Worm (Caenorhabditis elegans): ENCODE measurements around the gene srw-143.

srw-143 gene

DNA sequence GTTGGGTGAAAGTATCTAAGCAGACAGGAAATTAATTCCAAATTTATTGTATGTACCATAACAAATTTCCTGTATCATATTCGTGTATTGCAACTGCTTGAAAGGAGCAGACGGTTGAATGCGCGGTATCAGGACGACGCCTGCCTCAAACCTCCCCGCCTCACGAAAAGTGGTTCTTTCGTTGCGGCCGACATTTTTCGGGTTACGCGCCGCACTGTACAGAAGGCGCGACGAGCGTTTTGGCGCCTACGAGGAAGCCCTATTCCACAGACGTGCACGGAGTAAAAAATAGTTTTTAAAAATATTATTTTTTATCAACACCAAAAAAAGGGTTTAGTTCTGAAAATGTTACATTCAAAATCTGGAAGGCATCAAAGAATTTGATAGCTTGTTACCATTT, 21.2 kb downstream of the srw-143 start:
- TF ChIP-seq nhr-237 (tag; optimal IDR thresholded peaks at IDR 0.05) (no peak), mls-2 (tag; optimal IDR thresholded peaks at IDR 0.05) (no peak), sptf-1 (tag; optimal IDR thresholded peaks at IDR 0.05) (no peak), ces-1 (GFP tag; optimal IDR thresholded peaks at IDR 0.05) (no peak), elt-1 (tag; optimal IDR thresholded peaks at IDR 0.05; ENCODE audit: borderline replicate concordance, insufficient read depth) (no peak), mab-5 (tag; optimal IDR thresholded peaks at IDR 0.05) (no peak), drap-1 (GFP tag; optimal IDR thresholded peaks at IDR 0.05) (no peak), sem-2 (GFP tag; optimal IDR thresholded peaks at IDR 0.05) (no peak), ceh-83 (GFP tag; optimal IDR thresholded peaks at IDR 0.05) (no peak)

DNA sequence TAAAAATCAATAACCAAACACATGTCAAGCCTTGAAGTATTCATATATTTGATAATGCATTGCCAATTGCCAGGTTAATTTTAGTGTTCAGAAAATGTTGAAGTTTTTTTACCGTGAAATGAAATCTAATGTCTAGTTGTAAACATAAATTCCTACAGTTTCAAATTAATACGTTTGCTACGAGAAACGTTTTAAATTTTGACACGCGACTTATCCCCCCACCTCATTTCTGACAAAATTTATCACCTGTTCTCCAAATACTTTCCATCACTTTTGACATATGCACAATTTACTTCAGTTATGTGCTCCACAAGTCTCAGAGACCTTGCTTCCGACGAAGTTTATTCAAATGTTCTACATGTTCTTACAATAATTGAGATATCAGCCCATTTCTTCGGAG, 27.4 kb downstream of the srw-143 start, which contains the start of gene srh-146:
Gene srh-146, plus strand, starts transcription at position 301 of the 400 bp plus-strand sequence.
- no peak for TF ChIP-seq ham-2 (GFP tag; optimal IDR thresholded peaks at IDR 0.05)
- no peak for TF ChIP-seq M03D4.4 (tag; optimal IDR thresholded peaks at IDR 0.05)
- TF ChIP-seq lin-13 (tag; optimal IDR thresholded peaks at IDR 0.05), result no peak
- TF ChIP-seq ceh-83 (GFP tag; optimal IDR thresholded peaks at IDR 0.05), result no peak
- no peak for TF ChIP-seq lin-32 (GFP tag; optimal IDR thresholded peaks at IDR 0.05)
- no peak for TF ChIP-seq bed-3 (GFP tag; optimal IDR thresholded peaks at IDR 0.05)
- TF ChIP-seq drap-1 (GFP tag; optimal IDR thresholded peaks at IDR 0.05), result no peak
- TF ChIP-seq nhr-28 (tag; optimal IDR thresholded peaks at IDR 0.05), result no peak
- TF ChIP-seq ces-1 (GFP tag; optimal IDR thresholded peaks at IDR 0.05), result no peak
- TF ChIP-seq blmp-1 (tag; optimal IDR thresholded peaks at IDR 0.05), result no peak
- TF ChIP-seq snpc-4 (tag; optimal IDR thresholded peaks at IDR 0.05), result no peak
- TF ChIP-seq elt-1 (tag; optimal IDR thresholded peaks at IDR 0.05; ENCODE audit: borderline replicate concordance, insufficient read depth), result no peak
- TF ChIP-seq ztf-11 (tag; optimal IDR thresholded peaks at IDR 0.05), result no peak
- TF ChIP-seq mls-2 (tag; optimal IDR thresholded peaks at IDR 0.05), result no peak

DNA sequence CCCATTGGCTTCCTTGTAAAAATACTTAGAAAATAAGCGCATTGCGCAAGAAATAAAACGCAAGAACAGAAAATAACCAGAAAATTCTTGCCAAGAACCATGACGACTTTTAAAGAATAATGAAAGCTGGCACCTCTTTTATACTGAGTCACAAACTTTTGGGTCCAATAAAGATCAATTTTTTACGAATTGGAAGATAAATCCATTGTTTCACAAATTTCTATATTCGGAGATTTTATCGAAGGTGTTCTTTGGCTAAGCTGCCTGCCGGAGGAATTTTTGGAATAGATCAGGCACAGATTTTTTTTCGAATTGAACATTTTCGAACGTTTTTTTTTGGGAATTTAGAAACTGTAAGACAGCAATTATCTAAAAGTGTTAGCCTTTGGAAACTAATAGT, 28.4 kb downstream of the srw-143 start, which contains the start of gene C31B8.9:
Gene C31B8.9, minus strand, starts transcription at position 101 of the 400 bp plus-strand sequence.
- TF ChIP-seq flh-1 (GFP tag; optimal IDR thresholded peaks at IDR 0.05) (no peak), ceh-39 (tag; optimal IDR thresholded peaks at IDR 0.05) (no peak), lin-32 (GFP tag; optimal IDR thresholded peaks at IDR 0.05) (no peak), zip-8 (tag; optimal IDR thresholded peaks at IDR 0.05) (no peak), bed-3 (GFP tag; optimal IDR thresholded peaks at IDR 0.05) (no peak), mls-2 (tag; optimal IDR thresholded peaks at IDR 0.05) (no peak), mab-5 (tag; optimal IDR thresholded peaks at IDR 0.05) (no peak), sem-2 (GFP tag; optimal IDR thresholded peaks at IDR 0.05) (no peak), sptf-1 (tag; optimal IDR thresholded peaks at IDR 0.05) (no peak)

DNA sequence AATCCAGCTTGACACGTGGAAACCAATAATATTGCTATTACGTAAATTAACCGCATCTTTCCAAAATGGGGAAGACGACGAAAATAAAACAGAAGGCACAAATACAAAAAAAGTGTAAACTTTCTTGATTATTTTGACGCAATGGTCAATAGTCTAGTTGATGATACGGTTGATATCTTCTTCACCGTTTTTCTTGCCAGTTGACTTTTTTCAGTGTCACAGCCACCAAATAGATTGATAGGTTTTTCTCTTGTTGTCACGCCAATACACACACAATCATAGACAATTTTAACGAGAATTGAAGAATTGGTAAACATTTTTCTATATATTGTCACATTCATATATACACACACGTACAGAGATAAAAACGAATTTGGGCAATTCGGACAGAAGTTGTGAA, 31.8 kb downstream of the srw-143 start, which contains the start of gene zmp-3:
Gene zmp-3, minus strand, starts transcription at position 101 of the 400 bp plus-strand sequence.
- TF ChIP-seq ceh-39 (tag; optimal IDR thresholded peaks at IDR 0.05), result no peak
- TF ChIP-seq sptf-1 (tag; optimal IDR thresholded peaks at IDR 0.05), result no peak
- no peak for TF ChIP-seq drap-1 (GFP tag; optimal IDR thresholded peaks at IDR 0.05)
- no peak for TF ChIP-seq blmp-1 (tag; optimal IDR thresholded peaks at IDR 0.05)
- TF ChIP-seq unc-39 (tag; optimal IDR thresholded peaks at IDR 0.05), result no peak
- TF ChIP-seq ceh-43 (GFP tag; optimal IDR thresholded peaks at IDR 0.05), result no peak
- no peak for TF ChIP-seq unc-62 (GFP tag; optimal IDR thresholded peaks at IDR 0.05)
- TF ChIP-seq snpc-4 (tag; optimal IDR thresholded peaks at IDR 0.05), result no peak
- no peak for TF ChIP-seq hlh-1 (tag; optimal IDR thresholded peaks at IDR 0.05)
- no peak for TF ChIP-seq lin-32 (GFP tag; optimal IDR thresholded peaks at IDR 0.05)
- no peak for TF ChIP-seq pha-4 (tag; optimal IDR thresholded peaks at IDR 0.05)
- no peak for TF ChIP-seq bed-3 (GFP tag; optimal IDR thresholded peaks at IDR 0.05)
- TF ChIP-seq elt-1 (tag; optimal IDR thresholded peaks at IDR 0.05; ENCODE audit: borderline replicate concordance, insufficient read depth), result no peak
- no peak for TF ChIP-seq nhr-12 (tag; optimal IDR thresholded peaks at IDR 0.05)
- no peak for TF ChIP-seq unc-120 (tag; optimal IDR thresholded peaks at IDR 0.05; ENCODE audit: poor library complexity, severe bottlenecking)

DNA sequence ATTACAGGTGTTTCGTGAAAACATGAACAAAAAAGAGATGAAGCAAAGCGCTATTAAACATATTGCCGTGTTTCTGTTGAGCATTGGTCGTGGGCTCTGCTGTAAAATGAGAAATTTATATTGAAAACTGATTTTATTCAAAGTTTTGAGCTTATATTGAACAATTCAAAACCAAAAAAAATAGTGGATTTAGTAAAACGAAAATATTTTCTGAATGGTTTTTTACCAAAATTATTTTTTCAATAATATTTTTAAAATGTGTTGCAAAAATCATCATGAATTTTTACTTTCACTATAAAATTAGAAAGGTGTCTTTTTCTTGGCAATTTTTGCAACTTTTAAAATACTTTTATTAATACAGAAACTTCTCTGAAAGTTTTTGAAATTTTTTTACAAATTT, 38.1 kb downstream of the srw-143 start, which contains the start of gene C31B8.7:
Gene C31B8.7, minus strand, starts transcription at position 101 of the 400 bp plus-strand sequence.
- TF ChIP-seq ces-1 (GFP tag; optimal IDR thresholded peaks at IDR 0.05), result no peak
- no peak for TF ChIP-seq mab-5 (tag; optimal IDR thresholded peaks at IDR 0.05)
- no peak for TF ChIP-seq unc-120 (tag; optimal IDR thresholded peaks at IDR 0.05; ENCODE audit: poor library complexity, severe bottlenecking)
- TF ChIP-seq ham-2 (GFP tag; optimal IDR thresholded peaks at IDR 0.05), result no peak

DNA sequence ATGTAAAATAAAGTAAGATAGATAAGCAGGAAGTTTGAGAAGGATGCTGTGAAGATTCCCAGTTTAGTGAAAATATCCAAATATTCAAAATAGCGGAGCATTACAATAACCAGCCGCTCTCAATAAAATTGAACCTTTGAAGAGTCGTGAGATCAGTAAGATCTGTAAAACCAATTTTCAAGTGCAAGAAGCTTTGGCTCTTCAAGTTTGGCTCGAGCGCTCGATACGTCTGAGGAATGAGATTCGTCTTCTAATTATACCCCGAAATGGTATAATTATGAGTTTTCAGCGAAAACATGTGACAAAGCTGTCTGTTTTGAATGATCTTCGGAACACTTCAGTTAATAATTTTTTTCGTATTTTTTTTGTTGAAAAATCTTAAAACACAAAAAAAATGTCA, 41.4 kb downstream of the srw-143 start, which contains the start of gene str-46:
Gene str-46, minus strand, starts transcription at position 101 of the 400 bp plus-strand sequence.
- no peak for TF ChIP-seq sptf-1 (tag; optimal IDR thresholded peaks at IDR 0.05)
- no peak for TF ChIP-seq ceh-39 (tag; optimal IDR thresholded peaks at IDR 0.05)
- no peak for TF ChIP-seq sem-2 (GFP tag; optimal IDR thresholded peaks at IDR 0.05)
- TF ChIP-seq cnd-1 (tag; optimal IDR thresholded peaks at IDR 0.05), result no peak
- no peak for TF ChIP-seq blmp-1 (tag; optimal IDR thresholded peaks at IDR 0.05)
- no peak for TF ChIP-seq drap-1 (GFP tag; optimal IDR thresholded peaks at IDR 0.05)
- no peak for TF ChIP-seq unc-62 (GFP tag; optimal IDR thresholded peaks at IDR 0.05)
- TF ChIP-seq nhr-12 (tag; optimal IDR thresholded peaks at IDR 0.05), result no peak
- no peak for TF ChIP-seq unc-39 (tag; optimal IDR thresholded peaks at IDR 0.05)
- TF ChIP-seq nhr-76 (tag; optimal IDR thresholded peaks at IDR 0.05), result no peak
- TF ChIP-seq hlh-1 (tag; optimal IDR thresholded peaks at IDR 0.05), result no peak
- no peak for TF ChIP-seq flh-1 (GFP tag; optimal IDR thresholded peaks at IDR 0.05)
- TF ChIP-seq unc-120 (tag; optimal IDR thresholded peaks at IDR 0.05; ENCODE audit: poor library complexity, severe bottlenecking), result no peak
- no peak for TF ChIP-seq ztf-11 (tag; optimal IDR thresholded peaks at IDR 0.05)
